Fruit fly (Drosophila melanogaster) whole organism, embryonic: ENCODE results near the gene kkv.

Experiments
- Asciz ChIP-seq: fragments of 200-800 bp; sonication (Bioruptor generic); optimal IDR thresholded peaks from 2 replicates; lab custom pipeline; 2017; ENCODE audit warnings: missing biosample characterization, mild to moderate bottlenecking, missing genetic modification characterization, missing genetic modification reagents
- C15 ChIP-seq: fragments of 200-800 bp; sonication (Bioruptor generic); IDR thresholded peaks from 3 replicates; pipeline ENCODE4 v1.3.6; 2022; ENCODE audit warnings: missing biosample characterization, missing genetic modification characterization
- CG10543 ChIP-seq: fragments of 200-800 bp; sonication (Bioruptor generic); optimal IDR thresholded peaks from 3 replicates; lab custom pipeline; 2017; ENCODE audit warnings: missing biosample characterization, mild to moderate bottlenecking, missing genetic modification characterization, moderate library complexity
- CG11456 ChIP-seq: fragments of 200-800 bp; sonication (Bioruptor generic); IDR thresholded peaks from 3 replicates; pipeline ENCODE4 v1.3.6; 2022; ENCODE audit warnings: missing biosample characterization, missing genetic modification characterization
- CG12942 ChIP-seq: fragments of 200-800 bp; sonication (Bioruptor generic); optimal IDR thresholded peaks from 3 replicates; lab custom pipeline; 2016; ENCODE audit warnings: missing biosample characterization, missing genetic modification characterization
- CG13296 ChIP-seq: fragments of 200-800 bp; sonication (Bioruptor generic); optimal IDR thresholded peaks from 3 replicates; lab custom pipeline; 2018; ENCODE audit warnings: missing biosample characterization, mild to moderate bottlenecking, missing genetic modification characterization
- CG13894 ChIP-seq: fragments of 200-800 bp; sonication (Bioruptor generic); optimal IDR thresholded peaks from 3 replicates; lab custom pipeline; 2018; ENCODE audit warnings: missing biosample characterization, mild to moderate bottlenecking, missing genetic modification characterization, moderate library complexity
- CG16813 ChIP-seq: fragments of 200-800 bp; sonication (Bioruptor generic); IDR thresholded peaks from 3 replicates; pipeline ENCODE4 v1.3.6; 2022; ENCODE audit warnings: missing biosample characterization, missing genetic modification characterization; ENCODE audit not compliant: partially characterized antibody
- CG18011 ChIP-seq: fragments of 200-800 bp; sonication (Bioruptor generic); optimal IDR thresholded peaks from 2 replicates; lab custom pipeline; 2017; ENCODE audit warnings: missing biosample characterization, missing genetic modification characterization, mild to moderate bottlenecking, moderate library complexity, missing genotype
- CG18599 ChIP-seq: fragments of 200-800 bp; sonication (Bioruptor generic); optimal IDR thresholded peaks from 3 replicates; lab custom pipeline; 2017; ENCODE audit warnings: missing biosample characterization, missing genetic modification characterization, mild to moderate bottlenecking, moderate library complexity, missing genetic modification reagents
- CG2875 ChIP-seq: fragments of 200-800 bp; sonication (Bioruptor generic); optimal IDR thresholded peaks from 2 replicates; lab custom pipeline; 2017; ENCODE audit warnings: missing biosample characterization, mild to moderate bottlenecking, missing genetic modification characterization, missing genetic modification reagents
- CG31388 ChIP-seq: fragments of 200-800 bp; sonication (Bioruptor generic); optimal IDR thresholded peaks from 2 replicates; lab custom pipeline; 2016; ENCODE audit warnings: missing biosample characterization, missing genetic modification characterization
- CG32772 ChIP-seq: fragments of 200-800 bp; sonication (Bioruptor generic); IDR thresholded peaks from 2 replicates; pipeline ENCODE4 v1.3.6; 2022; ENCODE audit warnings: missing biosample characterization, missing genetic modification characterization
- CG3281 ChIP-seq: fragments of 200-800 bp; sonication (Bioruptor generic); optimal IDR thresholded peaks from 3 replicates; lab custom pipeline; 2017; ENCODE audit warnings: missing biosample characterization, mild to moderate bottlenecking, missing genetic modification characterization
- CG4282 ChIP-seq: fragments of 200-800 bp; sonication (Bioruptor generic); optimal IDR thresholded peaks from 2 replicates; lab custom pipeline; 2016; ENCODE audit warnings: missing biosample characterization, missing genetic modification characterization
- CG4854 ChIP-seq: fragments of 200-800 bp; sonication (Bioruptor generic); optimal IDR thresholded peaks from 2 replicates; lab custom pipeline; 2016; ENCODE audit warnings: missing biosample characterization, missing genetic modification characterization, inconsistent platforms
- CG7745 ChIP-seq: fragments of 200-800 bp; sonication (Bioruptor generic); optimal IDR thresholded peaks from 2 replicates; lab custom pipeline; 2018; ENCODE audit warnings: missing biosample characterization, mild to moderate bottlenecking, missing genetic modification characterization, moderate library complexity
- CG8089 ChIP-seq: fragments of 200-800 bp; sonication (Bioruptor generic); optimal IDR thresholded peaks from 3 replicates; lab custom pipeline; 2016; ENCODE audit warnings: missing biosample characterization, missing genetic modification characterization
- CkIIα-i1 ChIP-seq: fragments of 200-800 bp; sonication (Bioruptor generic); IDR thresholded peaks from 2 replicates; pipeline ENCODE4 v1.3.6; 2022; ENCODE audit warnings: missing biosample characterization, missing genetic modification characterization
- Dll ChIP-seq: fragments of 200-800 bp; sonication (Bioruptor generic); IDR thresholded peaks from 4 replicates; pipeline ENCODE4 v1.3.6; 2022; ENCODE audit warnings: missing biosample characterization, missing genetic modification characterization; ENCODE audit not compliant: partially characterized antibody
- Fer2 ChIP-seq: fragments of 200-800 bp; sonication (Bioruptor generic); optimal IDR thresholded peaks from 2 replicates; lab custom pipeline; 2018; ENCODE audit warnings: missing biosample characterization, mild to moderate bottlenecking, missing genetic modification characterization, moderate library complexity
- Myb ChIP-seq: fragments of 200-800 bp; sonication (Bioruptor generic); optimal IDR thresholded peaks from 2 replicates; lab custom pipeline; 2016; ENCODE audit warnings: missing biosample characterization, missing genetic modification characterization
- bab2 ChIP-seq: fragments of 200-800 bp; sonication (Bioruptor generic); optimal IDR thresholded peaks from 2 replicates; lab custom pipeline; 2016; ENCODE audit warnings: missing biosample characterization, missing genetic modification characterization
- caup ChIP-seq: fragments of 200-800 bp; sonication (Bioruptor generic); optimal IDR thresholded peaks from 3 replicates; lab custom pipeline; 2017; ENCODE audit warnings: missing biosample characterization, mild to moderate bottlenecking, missing genetic modification characterization, moderate library complexity; ENCODE audit not compliant: severe bottlenecking
- ci ChIP-seq: fragments of 200-800 bp; sonication (Bioruptor generic); IDR thresholded peaks from 3 replicates; pipeline ENCODE4 v1.3.6; 2022; ENCODE audit warnings: missing biosample characterization, missing genetic modification characterization
- da ChIP-seq: fragments of 200-800 bp; sonication (Bioruptor generic); optimal IDR thresholded peaks from 2 replicates; lab custom pipeline; 2016; ENCODE audit warnings: missing biosample characterization, missing genetic modification characterization
- gce ChIP-seq: fragments of 200-800 bp; sonication (Bioruptor generic); IDR thresholded peaks from 3 replicates; pipeline ENCODE4 v1.3.6; 2022; ENCODE audit warnings: missing biosample characterization, missing genetic modification characterization
- lbe ChIP-seq: fragments of 200-800 bp; sonication (Bioruptor generic); optimal IDR thresholded peaks from 2 replicates; lab custom pipeline; 2016; ENCODE audit warnings: missing biosample characterization, mild to moderate bottlenecking, missing genetic modification characterization
- nerfin-2 ChIP-seq: fragments of 200-800 bp; sonication (Bioruptor generic); IDR thresholded peaks from 2 replicates; pipeline ENCODE4 v1.3.6; 2022; ENCODE audit warnings: missing biosample characterization, missing genetic modification characterization; ENCODE audit not compliant: partially characterized antibody
- nmo ChIP-seq: fragments of 200-800 bp; sonication (Bioruptor generic); optimal IDR thresholded peaks from 2 replicates; lab custom pipeline; 2018; ENCODE audit warnings: missing biosample characterization, mild to moderate bottlenecking, missing genetic modification characterization, moderate library complexity
- nom ChIP-seq: fragments of 200-800 bp; sonication (Bioruptor generic); optimal IDR thresholded peaks from 2 replicates; lab custom pipeline; 2017; ENCODE audit warnings: missing biosample characterization, missing genetic modification characterization, mild to moderate bottlenecking, moderate library complexity, missing genetic modification reagents
- onecut ChIP-seq: fragments of 200-800 bp; sonication (Bioruptor generic); IDR thresholded peaks from 2 replicates; pipeline ENCODE4 v1.3.6; 2022; ENCODE audit warnings: missing biosample characterization, missing genetic modification characterization
- rib ChIP-seq: fragments of 200-800 bp; sonication (Bioruptor generic); IDR thresholded peaks from 2 replicates; pipeline ENCODE4 v1.3.6; 2022; ENCODE audit warnings: missing biosample characterization, missing genetic modification characterization
- scrt ChIP-seq: fragments of 200-800 bp; sonication (Bioruptor generic); optimal IDR thresholded peaks from 2 replicates; lab custom pipeline; 2018; ENCODE audit warnings: missing biosample characterization, mild to moderate bottlenecking, missing genetic modification characterization, moderate library complexity
- sens-2 ChIP-seq: fragments of 200-800 bp; sonication (Bioruptor generic); IDR thresholded peaks from 2 replicates; pipeline ENCODE4 v1.3.6; 2022; ENCODE audit warnings: missing biosample characterization, missing genetic modification characterization
- sim ChIP-seq: fragments of 200-800 bp; sonication (Bioruptor generic); IDR thresholded peaks from 2 replicates; pipeline ENCODE4 v1.3.6; 2022; ENCODE audit warnings: missing biosample characterization, missing genetic modification characterization
- so ChIP-seq: fragments of 200-800 bp; sonication (Bioruptor generic); IDR thresholded peaks from 3 replicates; pipeline ENCODE4 v1.3.6; 2022; ENCODE audit warnings: missing biosample characterization, missing genetic modification characterization
- tap ChIP-seq: fragments of 200-800 bp; optimal IDR thresholded peaks from 3 replicates; lab custom pipeline; 2019; ENCODE audit warnings: missing biosample characterization, mild to moderate bottlenecking, missing genetic modification characterization, moderate library complexity
- wor ChIP-seq: fragments of 200-800 bp; sonication (Bioruptor generic); IDR thresholded peaks from 2 replicates; pipeline ENCODE4 v1.3.6; 2022; ENCODE audit warnings: missing biosample characterization, missing genetic modification characterization

Gene kkv

dm6 chr3R:5361681-5362319 is 30.9 kb downstream of the kkv start (continued):
- TF ChIP-seq CG16813 (GFP tag; lab: Robert Waterston, UW) (no peak), rib (GFP tag; lab: Robert Waterston, UW) (no peak), CG11456 (GFP tag; lab: Robert Waterston, UW) (peak; percentile 90), da (GFP tag; lab: Kevin White, UChicago) (no peak), gce (GFP tag; lab: Robert Waterston, UW) (peak; percentile 81; the same call in 2 of the 3 replicates), tap (tag; lab: Kevin White, UChicago) (peak; percentile 83), sim (GFP tag; lab: Robert Waterston, UW) (peak; percentile 51; the same call in 1 of the 2 replicates), Myb (GFP tag; lab: Kevin White, UChicago) (peak; percentile 63), lbe (GFP tag; lab: Kevin White, UChicago) (peak; percentile 94), CkIIα-i1 (GFP tag; lab: Robert Waterston, UW) (peak; percentile 66; the same call in 1 of the 2 replicates), CG10543 (peak; percentile 28), CG7745 (tag; lab: Kevin White, UChicago) (no peak), Dll (GFP tag; lab: Robert Waterston, UW) (no peak), CG2875 (peak; percentile 55), Asciz (GFP tag; lab: Kevin White, UChicago) (peak; percentile 70), so (peak; percentile 87; the same call in 2 of the 3 replicates), caup (GFP tag; lab: Kevin White, UChicago) (peak; percentile 79), nmo (GFP tag; lab: Kevin White, UChicago) (peak; percentile 81), scrt (GFP tag; lab: Kevin White, UChicago) (no peak), ci (GFP tag; lab: Robert Waterston, UW) (peak; percentile 92), CG3281 (GFP tag; lab: Kevin White, UChicago) (peak; percentile 77), sens-2 (GFP tag; lab: Robert Waterston, UW) (peak; percentile 66; the same call in 1 of the 2 replicates), CG31388 (GFP tag; lab: Kevin White, UChicago) (peak; percentile 17), nom (peak; percentile 54), CG32772 (peak; percentile 79), nerfin-2 (GFP tag; lab: Robert Waterston, UW) (no peak), Fer2 (peak; percentile 39), C15 (GFP tag; lab: Robert Waterston, UW) (peak; percentile 72; the same call in 1 of the 3 replicates), CG8089 (peak; percentile 59), CG13894 (tag; lab: Kevin White, UChicago) (peak; percentile 65), onecut (GFP tag; lab: Robert Waterston, UW) (peak; percentile 71), CG4282 (GFP tag; lab: Kevin White, UChicago) (peak; percentile 44), CG18011 (GFP tag; lab: Kevin White, UChicago) (peak; percentile 38), CG12942 (peak; percentile 59), wor (GFP tag; lab: Robert Waterston, UW) (peak; percentile 42; the same call in 1 of the 2 replicates), CG18599 (GFP tag; lab: Kevin White, UChicago) (peak; percentile 88), CG13296 (GFP tag; lab: Kevin White, UChicago) (peak; percentile 71), CG4854 (peak; percentile 65), bab2 (GFP tag; lab: Kevin White, UChicago) (peak; percentile 80)
